Fruit fly (Drosophila melanogaster): Measurements from ENCODE around the gene Atg1.
A peak's percentile ranks its signal among the peaks of the same experiment; 100 is the strongest.

Atg1 gene

DNA sequence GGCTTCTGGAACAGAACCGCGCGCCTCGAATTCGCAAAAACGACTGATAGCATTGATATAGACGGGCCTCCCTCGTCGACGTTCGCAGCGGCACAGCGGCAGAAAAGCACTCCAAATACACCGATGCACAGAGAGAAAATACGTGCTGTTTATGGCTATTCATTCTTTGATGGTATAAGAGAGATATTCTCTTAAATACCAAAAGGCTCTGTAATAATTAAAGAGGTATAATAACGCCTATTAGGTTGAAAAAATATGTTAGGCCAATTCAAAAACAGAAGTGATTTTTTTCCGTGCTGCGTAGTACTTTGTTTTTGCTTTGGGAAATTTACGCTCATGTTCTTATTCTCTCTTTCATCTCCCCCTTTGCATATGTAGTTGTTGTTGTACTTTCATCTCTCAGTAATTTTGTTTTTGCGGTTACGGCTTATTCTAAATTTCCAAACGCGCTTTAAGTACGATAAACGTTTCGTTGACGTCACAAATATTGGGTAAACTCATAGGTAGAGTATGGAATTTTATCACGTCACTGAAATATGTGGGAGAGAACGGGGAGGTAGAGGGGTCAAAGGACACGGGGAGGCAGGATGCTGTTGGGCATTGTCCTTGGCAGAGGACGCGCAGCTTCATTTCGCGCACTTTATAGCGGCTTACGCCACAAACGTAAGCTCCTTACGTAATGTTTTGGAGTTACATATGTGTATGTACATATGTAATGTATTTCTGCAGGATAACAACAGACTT is 38.3 kb upstream of the Atg1 start, which contains the start of gene nebu (continued):
- TF ChIP-seq CG12219 (GFP tag; optimal IDR thresholded peaks at IDR 0.05) (peak; percentile 93), Sry-δ (GFP tag; optimal IDR thresholded peaks at IDR 0.05) (peak; percentile 73), GATAe (GFP tag; conservative IDR thresholded peaks at IDR 0.05) (peak; percentile 88), insv (GFP tag; optimal IDR thresholded peaks at IDR 0.05) (peak in 1 of 2 experiments; percentile 71), Ada2b (GFP tag; IDR thresholded peaks at IDR 0.05) (peak; percentile 96), crc (GFP tag; optimal IDR thresholded peaks at IDR 0.05) (peak; percentile 95), vnd (GFP tag; IDR thresholded peaks at IDR 0.05; ENCODE audit: partially characterized antibody) (no peak), CG14965 (GFP tag; optimal IDR thresholded peaks at IDR 0.05; ENCODE audit: borderline replicate concordance) (peak; percentile 81), Pdp1 (GFP tag; optimal IDR thresholded peaks at IDR 0.05) (peak; percentile 92 to 97), CG33213 (GFP tag; optimal IDR thresholded peaks at IDR 0.05) (peak; percentile 96), Doc2 (GFP tag; IDR thresholded peaks at IDR 0.05) (no peak), wor (GFP tag; IDR thresholded peaks at IDR 0.05) (peak; percentile 84), CG1647 (GFP tag; optimal IDR thresholded peaks at IDR 0.05) (peak; percentile 95), CG16779 (GFP tag; IDR thresholded peaks at IDR 0.05) (peak; percentile 96), CG11398 (GFP tag; optimal IDR thresholded peaks at IDR 0.05) (peak; percentile 90), Dad (GFP tag; optimal IDR thresholded peaks at IDR 0.05) (peak; percentile 94), bsh (GFP tag; optimal IDR thresholded peaks at IDR 0.05) (peak; percentile 92), Awh (GFP tag; IDR thresholded peaks at IDR 0.05) (peak; percentile 96), nmo (GFP tag; optimal IDR thresholded peaks at IDR 0.05) (peak; percentile 88), jumu (GFP tag; optimal IDR thresholded peaks at IDR 0.05) (peak; percentile 95), dmrt99B (tag; optimal IDR thresholded peaks at IDR 0.05) (peak; percentile 96), Rfx (GFP tag; IDR thresholded peaks at IDR 0.05) (peak; percentile 99), CG16863 (GFP tag; optimal IDR thresholded peaks at IDR 0.05) (peak; percentile 93), en (GFP tag; optimal IDR thresholded peaks at IDR 0.05) (peak; percentile 90), ERR (GFP tag; optimal IDR thresholded peaks at IDR 0.05) (peak; percentile 97), Doc3 (GFP tag; IDR thresholded peaks at IDR 0.05; ENCODE audit: partially characterized antibody) (no peak), sc (optimal IDR thresholded peaks at IDR 0.05) (no peak), sc (GFP tag; optimal IDR thresholded peaks at IDR 0.05) (peak; percentile 76), CG43689 (GFP tag; IDR thresholded peaks at IDR 0.05) (peak; percentile 89), zen (tag; optimal IDR thresholded peaks at IDR 0.05) (peak; percentile 86), CG2712 (tag; optimal IDR thresholded peaks at IDR 0.05) (peak; percentile 92), Atf-2 (GFP tag; optimal IDR thresholded peaks at IDR 0.05) (peak; percentile 92), CG32532 (GFP tag; IDR thresholded peaks at IDR 0.05) (peak; percentile 99), trem (tag; optimal IDR thresholded peaks at IDR 0.05) (peak; percentile 57), CG11696 (GFP tag; IDR thresholded peaks at IDR 0.05) (peak; percentile 83), ssp (GFP tag; IDR thresholded peaks at IDR 0.05) (no peak; the same call in 1 of the 2 replicates), maf-S (GFP tag; optimal IDR thresholded peaks at IDR 0.05) (peak; percentile 96), dpn (GFP tag; optimal IDR thresholded peaks at IDR 0.05) (peak; percentile 97), CG10209 (GFP tag; optimal IDR thresholded peaks at IDR 0.05) (peak; percentile 96), Camta (GFP tag; optimal IDR thresholded peaks at IDR 0.05) (peak; percentile 90), abd-A (tag; optimal IDR thresholded peaks at IDR 0.05) (peak; percentile 90), CG18599 (GFP tag; optimal IDR thresholded peaks at IDR 0.05) (peak; percentile 99), CG10366 (GFP tag; IDR thresholded peaks at IDR 0.05) (peak; percentile 95), Antp (GFP tag; optimal IDR thresholded peaks at IDR 0.05) (peak; percentile 97), Vsx1 (GFP tag; optimal IDR thresholded peaks at IDR 0.05) (peak; percentile 87), scrt (GFP tag; optimal IDR thresholded peaks at IDR 0.05) (peak; percentile 95), Adf1 (GFP tag; IDR thresholded peaks at IDR 0.05) (peak; percentile 89), ara (GFP tag; IDR thresholded peaks at IDR 0.05) (no peak; the same call in 1 of the 2 replicates), HmgD (GFP tag; optimal IDR thresholded peaks at IDR 0.05) (peak; percentile 97), Sin3A (optimal IDR thresholded peaks at IDR 0.05) (no peak)

Data from whole organism, embryonic.